Fruit fly (Drosophila melanogaster): ENCODE results near the gene FucT6.

FucT6 gene

dm6 chrX:11714529-11715262, 4.9 kb upstream of the FucT6 start (continued):
- peak; percentile 53 for TF ChIP-seq CG5180 (GFP tag; optimal IDR thresholded peaks at IDR 0.05)
- TF ChIP-seq phol (tag; optimal IDR thresholded peaks at IDR 0.05), result peak; percentile 60
- peak; percentile 62 for TF ChIP-seq CG13296 (GFP tag; optimal IDR thresholded peaks at IDR 0.05)
- peak; percentile 8 for TF ChIP-seq CG12942 (GFP tag; optimal IDR thresholded peaks at IDR 0.05)
- no peak for TF ChIP-seq repo (GFP tag; optimal IDR thresholded peaks at IDR 0.05)
- TF ChIP-seq CG12391 (tag; optimal IDR thresholded peaks at IDR 0.05), result peak; percentile 52
- TF ChIP-seq Lpt (GFP tag; optimal IDR thresholded peaks at IDR 0.05), result no peak
- TF ChIP-seq wdn (GFP tag; IDR thresholded peaks at IDR 0.05), result peak; percentile 59; the same call in 1 of the 2 replicates
- TF ChIP-seq kah (GFP tag; optimal IDR thresholded peaks at IDR 0.05), result no peak
- TF ChIP-seq otp (GFP tag; IDR thresholded peaks at IDR 0.05), result no peak; the same call in 2 of the 3 replicates
- TF ChIP-seq psq (GFP tag; optimal IDR thresholded peaks at IDR 0.05), result peak; percentile 95
- TF ChIP-seq cg (GFP tag; optimal IDR thresholded peaks at IDR 0.05), result no peak

dm6 chrX:11713808-11714528, 4.2 kb upstream of the FucT6 start:
- TF ChIP-seq Fer1 (GFP tag; optimal IDR thresholded peaks at IDR 0.05) (peak; percentile 21), Fer3 (tag; optimal IDR thresholded peaks at IDR 0.05) (no peak), CG6854 (GFP tag; optimal IDR thresholded peaks at IDR 0.05) (peak; percentile 22), nom (GFP tag; optimal IDR thresholded peaks at IDR 0.05) (peak; percentile 65), mirr (GFP tag; optimal IDR thresholded peaks at IDR 0.05) (peak; percentile 66), CG9609 (GFP tag; optimal IDR thresholded peaks at IDR 0.05) (no peak), Rx (GFP tag; IDR thresholded peaks at IDR 0.05) (no peak), Ada2b (GFP tag; IDR thresholded peaks at IDR 0.05) (no peak), Eip74EF (GFP tag; optimal IDR thresholded peaks at IDR 0.05) (peak in 1 of 2 experiments; percentile 57), sd (tag; optimal IDR thresholded peaks at IDR 0.05) (peak; percentile 0), abd-A (tag; optimal IDR thresholded peaks at IDR 0.05) (peak; percentile 52), az2 (GFP tag; optimal IDR thresholded peaks at IDR 0.05) (no peak), lbe (GFP tag; optimal IDR thresholded peaks at IDR 0.05) (peak; percentile 33), CG32532 (GFP tag; IDR thresholded peaks at IDR 0.05) (0 out of 2 replicates have a peak, but pooled peaks have one; percentile 24), Pdp1 (GFP tag; optimal IDR thresholded peaks at IDR 0.05) (peak in 1 of 2 experiments; percentile 82), HLHmδ (GFP tag; optimal IDR thresholded peaks at IDR 0.05) (peak; percentile 15), bbx (GFP tag; IDR thresholded peaks at IDR 0.05; ENCODE audit: partially characterized antibody) (no peak), CG34376 (GFP tag; optimal IDR thresholded peaks at IDR 0.05) (peak; percentile 35), Drgx (GFP tag; IDR thresholded peaks at IDR 0.05) (0 out of 2 replicates have a peak, but pooled peaks have one; percentile 17), usp (GFP tag; optimal IDR thresholded peaks at IDR 0.05) (no peak), CG8388 (GFP tag; optimal IDR thresholded peaks at IDR 0.05) (no peak), Trl (optimal IDR thresholded peaks at IDR 0.05) (peak; percentile 82 to 94), Trl (GFP tag; optimal IDR thresholded peaks at IDR 0.05) (no peak), chm (GFP tag; IDR thresholded peaks at IDR 0.05) (peak; percentile 13; the same call in 1 of the 2 replicates), lab (GFP tag; optimal IDR thresholded peaks at IDR 0.05) (peak; percentile 33), CG12769 (tag; optimal IDR thresholded peaks at IDR 0.05) (peak; percentile 30), CG7745 (tag; optimal IDR thresholded peaks at IDR 0.05) (no peak), exex (tag; optimal IDR thresholded peaks at IDR 0.05) (peak; percentile 84), tx (GFP tag; optimal IDR thresholded peaks at IDR 0.05) (no peak), zf30C (GFP tag; optimal IDR thresholded peaks at IDR 0.05) (peak; percentile 3), lola (GFP tag; optimal IDR thresholded peaks at IDR 0.05) (peak in 1 of 3 experiments; percentile 77), gfzf (GFP tag; optimal IDR thresholded peaks at IDR 0.05) (no peak), prd (optimal IDR thresholded peaks at IDR 0.05) (no peak), prd (GFP tag; IDR thresholded peaks at IDR 0.05) (no peak)

All from whole organism, embryonic.